Fruit fly (Drosophila melanogaster) S2 (cell line): ENCODE measurements around the gene Hsc70-1.

Source experiments
- CG8478 ChIP-seq: fragments of >200 bp; optimal IDR thresholded peaks from 2 replicates; lab custom pipeline; 2018
- CTCF ChIP-seq, 2 experiments: fragments of >200 bp; optimal IDR thresholded peaks; 2 replicates each; lab custom pipeline; 2018

- TF ChIP-seq CG8478 (lab: Kevin White, UChicago) (no peak), CTCF (optimal IDR thresholded peaks at IDR 0.05; lab: Kevin White, UChicago) (no peak)
Measured at dm6 chr3L:13924646-13925045, 49.2 kb upstream of the Hsc70-1 start.
